Worm (Caenorhabditis elegans) whole organism, early embryonic: ENCODE measurements around the gene agmo-1.

Experiments used
- ceh-13 ChIP-seq: fragments of 200-800 bp; sonication (Bioruptor generic); optimal IDR thresholded peaks from 2 replicates; lab custom pipeline; 2018; ENCODE audit warnings: mild to moderate bottlenecking, missing genetic modification characterization, missing compliant biosample characterization
- ets-7 ChIP-seq: sonication (generic microtip); optimal IDR thresholded peaks from 2 replicates; lab custom pipeline; 2016; ENCODE audit warnings: missing genotype, missing genetic modification characterization, missing compliant biosample characterization
- hmbx-1 ChIP-seq: sonication (generic microtip); optimal IDR thresholded peaks from 2 replicates; lab custom pipeline; 2016; ENCODE audit warnings: mild to moderate bottlenecking, missing genetic modification characterization, missing compliant biosample characterization
- hnd-1 ChIP-seq: sonication (generic microtip); optimal IDR thresholded peaks from 2 replicates; lab custom pipeline; 2016; ENCODE audit warnings: missing genetic modification characterization, missing compliant biosample characterization
- pes-1 ChIP-seq: fragments of 200-800 bp; sonication (Bioruptor generic); IDR thresholded peaks from 2 replicates; pipeline ENCODE4 v1.3.6; 2022; ENCODE audit warnings: missing genetic modification reagents, missing genetic modification characterization, missing compliant biosample characterization
- scrt-1 ChIP-seq: fragments of 200-800 bp; sonication (Bioruptor generic); IDR thresholded peaks from 2 replicates; pipeline ENCODE4 v1.3.6; 2022; ENCODE audit warnings: missing genetic modification characterization, missing compliant biosample characterization
- tbx-37 ChIP-seq: fragments of 200-800 bp; sonication (Bioruptor generic); conservative IDR thresholded peaks from 2 replicates; pipeline ENCODE4 v1.3.6; 2022; ENCODE audit warnings: missing genetic modification reagents, missing genetic modification characterization, missing compliant biosample characterization
- tra-4 ChIP-seq: sonication (generic microtip); optimal IDR thresholded peaks from 2 replicates; lab custom pipeline; 2017; ENCODE audit warnings: missing genetic modification characterization, missing compliant biosample characterization

Gene agmo-1

ce11 chrIII:12743515-12743914 is 54.9 kb downstream of the agmo-1 start:
- no peak for TF ChIP-seq hmbx-1 (tag; lab: Kevin White, UChicago)
- no peak for TF ChIP-seq pes-1
- no peak for TF ChIP-seq ets-7 (tag; lab: Kevin White, UChicago)
- no peak for TF ChIP-seq hnd-1 (tag; lab: Kevin White, UChicago)
- no peak for TF ChIP-seq ceh-13 (GFP tag; lab: Kevin White, UChicago)
- no peak for TF ChIP-seq tra-4 (tag; lab: Kevin White, UChicago)
- no peak for TF ChIP-seq tbx-37 (GFP tag; lab: Robert Waterston, UW)
- TF ChIP-seq scrt-1 (GFP tag; lab: Robert Waterston, UW), result no peak
